Fruit fly (Drosophila melanogaster) whole organism, embryonic: Measurements from ENCODE around the gene Pp1-87B.
"Not testable (repeated sequence)": the region's sequence is repeated elsewhere in the genome, so short reads cannot be mapped to it uniquely, and the experiment has no call there.

Experiments used
- CG12104 ChIP-seq: fragments of 200-800 bp; sonication (Bioruptor generic); optimal IDR thresholded peaks from 3 replicates; lab custom pipeline; 2016; ENCODE audit warnings: missing biosample characterization, missing genetic modification characterization
- CG12769 ChIP-seq: fragments of 200-800 bp; sonication (Bioruptor generic); optimal IDR thresholded peaks from 2 replicates; lab custom pipeline; 2019; ENCODE audit warnings: missing biosample characterization, mild to moderate bottlenecking, missing genetic modification characterization, moderate library complexity
- CG30020 ChIP-seq: fragments of 200-800 bp; optimal IDR thresholded peaks from 2 replicates; lab custom pipeline; 2019; ENCODE audit warnings: missing biosample characterization, mild to moderate bottlenecking, missing genetic modification characterization, moderate library complexity
- CG34376 ChIP-seq: fragments of 200-800 bp; sonication (Bioruptor generic); optimal IDR thresholded peaks from 2 replicates; lab custom pipeline; 2018; ENCODE audit warnings: missing biosample characterization, mild to moderate bottlenecking, missing genetic modification characterization
- CG4360 ChIP-seq: fragments of 200-800 bp; sonication (Bioruptor generic); IDR thresholded peaks from 2 replicates; pipeline ENCODE4 v1.3.6; 2022; ENCODE audit warnings: missing biosample characterization, missing genetic modification characterization
- CG43689 ChIP-seq: fragments of 200-800 bp; sonication (Bioruptor generic); IDR thresholded peaks from 2 replicates; pipeline ENCODE4 v1.3.6; 2022; ENCODE audit warnings: missing biosample characterization, missing genetic modification characterization
- CG8359 ChIP-seq: fragments of 200-800 bp; sonication (Bioruptor generic); optimal IDR thresholded peaks from 2 replicates; lab custom pipeline; 2017; ENCODE audit warnings: missing biosample characterization, mild to moderate bottlenecking, missing genetic modification characterization, borderline replicate concordance
- CG9215 ChIP-seq: fragments of 200-800 bp; sonication (Bioruptor generic); IDR thresholded peaks from 2 replicates; pipeline ENCODE4 v1.3.6; 2022; ENCODE audit warnings: missing biosample characterization, missing genetic modification characterization
- CG9797 ChIP-seq: fragments of 200-800 bp; sonication (Bioruptor generic); optimal IDR thresholded peaks from 3 replicates; lab custom pipeline; 2018; ENCODE audit warnings: missing biosample characterization, mild to moderate bottlenecking, missing genetic modification characterization
- Dbx ChIP-seq: fragments of 200-800 bp; sonication (Bioruptor generic); IDR thresholded peaks from 3 replicates; pipeline ENCODE4 v1.3.6; 2022; ENCODE audit warnings: missing biosample characterization, missing genetic modification characterization
- Dref ChIP-seq: fragments of 200-800 bp; sonication (Bioruptor generic); IDR thresholded peaks from 2 replicates; pipeline ENCODE4 v1.3.6; 2022; ENCODE audit warnings: missing biosample characterization, missing genetic modification characterization
- Gsc ChIP-seq: fragments of 200-800 bp; sonication (Bioruptor generic); IDR thresholded peaks from 2 replicates; pipeline ENCODE4 v1.3.6; 2022; ENCODE audit warnings: missing biosample characterization, missing genetic modification characterization
- HLH4C ChIP-seq: fragments of 200-800 bp; sonication (Bioruptor generic); IDR thresholded peaks from 3 replicates; pipeline ENCODE4 v1.3.6; 2022; ENCODE audit warnings: missing biosample characterization, missing genetic modification characterization; ENCODE audit not compliant: partially characterized antibody
- Hmr ChIP-seq: fragments of 200-800 bp; sonication (Bioruptor generic); optimal IDR thresholded peaks from 3 replicates; lab custom pipeline; 2017; ENCODE audit warnings: mild to moderate bottlenecking, missing biosample characterization, missing genetic modification reagents, missing genetic modification characterization
- Hr51 ChIP-seq, 2 experiments: fragments of 200-800 bp; sonication (Bioruptor generic); optimal IDR thresholded peaks; 2 replicates in 1 of 2; 3 replicates in 1 of 2; lab custom pipeline; 2016 to 2018; ENCODE audit warnings: missing biosample characterization in 2 of 2, missing genetic modification characterization in 2 of 2, mild to moderate bottlenecking in 1 of 2, moderate library complexity in 1 of 2
- Lpt ChIP-seq: fragments of >200 bp; optimal IDR thresholded peaks from 2 replicates; lab custom pipeline; 2018; ENCODE audit warnings: missing biosample characterization, missing genetic modification characterization
- NFAT ChIP-seq: fragments of 200-800 bp; sonication (Bioruptor generic); IDR thresholded peaks from 2 replicates; pipeline ENCODE4 v1.3.6; 2022; ENCODE audit warnings: missing biosample characterization, missing genetic modification characterization
- Pdp1 ChIP-seq, 2 experiments: fragments of 200-800 bp; sonication (Bioruptor generic); optimal IDR thresholded peaks; 3 replicates each; lab custom pipeline; 2016; ENCODE audit warnings: missing biosample characterization in 2 of 2, missing genetic modification characterization in 2 of 2, mild to moderate bottlenecking in 1 of 2, moderate library complexity in 1 of 2
- Trl ChIP-seq, 3 experiments: fragments of >200 bp in 2 of 3; fragments of 200-800 bp in 1 of 3; sonication (Bioruptor generic) in 1 of 3; optimal IDR thresholded peaks; 2 replicates in 1 of 3; 3 replicates in 2 of 3; lab custom pipeline; 2016 to 2017; ENCODE audit warnings: missing biosample characterization in 1 of 3, missing genetic modification characterization in 1 of 3
- Usf ChIP-seq: fragments of 200-800 bp; sonication (Bioruptor generic); optimal IDR thresholded peaks from 2 replicates; lab custom pipeline; 2017; ENCODE audit warnings: missing genotype, missing biosample characterization, missing genetic modification characterization
- ac ChIP-seq: fragments of 200-800 bp; sonication (Bioruptor generic); optimal IDR thresholded peaks from 3 replicates; lab custom pipeline; 2017; ENCODE audit warnings: missing biosample characterization, mild to moderate bottlenecking, missing genetic modification characterization
- bab2 ChIP-seq: fragments of 200-800 bp; sonication (Bioruptor generic); optimal IDR thresholded peaks from 2 replicates; lab custom pipeline; 2016; ENCODE audit warnings: missing biosample characterization, missing genetic modification characterization
- ci ChIP-seq: fragments of 200-800 bp; sonication (Bioruptor generic); IDR thresholded peaks from 3 replicates; pipeline ENCODE4 v1.3.6; 2022; ENCODE audit warnings: missing biosample characterization, missing genetic modification characterization
- croc ChIP-seq: fragments of 200-800 bp; sonication (Bioruptor generic); conservative IDR thresholded peaks from 3 replicates; pipeline ENCODE4 v1.3.6; 2022; ENCODE audit warnings: missing biosample characterization, missing genetic modification characterization
- dm ChIP-seq: fragments of 200-800 bp; sonication (Bioruptor generic); optimal IDR thresholded peaks from 3 replicates; lab custom pipeline; 2016; ENCODE audit warnings: missing biosample characterization, missing genetic modification characterization
- dpn ChIP-seq, 2 experiments: fragments of 200-800 bp; sonication (Bioruptor generic); optimal IDR thresholded peaks; 3 replicates each; lab custom pipeline; 2016; ENCODE audit warnings: missing biosample characterization in 2 of 2, missing genetic modification characterization in 2 of 2
- fd3F ChIP-seq: fragments of 200-800 bp; sonication (Bioruptor generic); optimal IDR thresholded peaks from 2 replicates; lab custom pipeline; 2018; ENCODE audit warnings: missing biosample characterization, mild to moderate bottlenecking, missing genetic modification characterization, moderate library complexity
- hbn ChIP-seq: fragments of 200-800 bp; sonication (Bioruptor generic); IDR thresholded peaks from 2 replicates; pipeline ENCODE4 v1.3.6; 2022; ENCODE audit warnings: missing biosample characterization, missing genetic modification characterization; ENCODE audit not compliant: partially characterized antibody
- insv ChIP-seq, 2 experiments: fragments of 200-800 bp; sonication (Bioruptor generic); optimal IDR thresholded peaks; 3 replicates each; lab custom pipeline; 2016 to 2018; ENCODE audit warnings: missing biosample characterization in 2 of 2, missing genetic modification characterization in 2 of 2
- jumu ChIP-seq: fragments of 200-800 bp; sonication (Bioruptor generic); optimal IDR thresholded peaks from 3 replicates; lab custom pipeline; 2016; ENCODE audit warnings: missing biosample characterization, missing genetic modification characterization
- kah ChIP-seq: fragments of 200-800 bp; sonication (Bioruptor generic); optimal IDR thresholded peaks from 2 replicates; lab custom pipeline; 2018; ENCODE audit warnings: missing biosample characterization, mild to moderate bottlenecking, missing genetic modification characterization
- onecut ChIP-seq: fragments of 200-800 bp; sonication (Bioruptor generic); IDR thresholded peaks from 2 replicates; pipeline ENCODE4 v1.3.6; 2022; ENCODE audit warnings: missing biosample characterization, missing genetic modification characterization
- pzg ChIP-seq: fragments of 200-800 bp; sonication (Bioruptor generic); optimal IDR thresholded peaks from 3 replicates; lab custom pipeline; 2018; ENCODE audit warnings: missing biosample characterization, mild to moderate bottlenecking, missing genetic modification characterization, moderate library complexity
- seq ChIP-seq: fragments of 200-800 bp; sonication (Bioruptor generic); IDR thresholded peaks from 2 replicates; pipeline ENCODE4 v1.3.6; 2022; ENCODE audit warnings: missing biosample characterization, missing genetic modification characterization
- slp2 ChIP-seq: fragments of 200-800 bp; sonication (Bioruptor generic); optimal IDR thresholded peaks from 2 replicates; lab custom pipeline; 2016; ENCODE audit warnings: missing biosample characterization, missing genetic modification characterization
- wdn ChIP-seq: fragments of 200-800 bp; sonication (Bioruptor generic); IDR thresholded peaks from 2 replicates; pipeline ENCODE4 v1.3.6; 2022; ENCODE audit warnings: missing biosample characterization, missing genetic modification characterization

The Pp1-87B gene

dm6 chr3R:12425510-12426309, at the start of gene Pp1-87B (continued):
- TF ChIP-seq jumu (GFP tag; lab: Kevin White, UChicago) (peak; percentile 76), croc (GFP tag; lab: Robert Waterston, UW) (no peak), CG8359 (GFP tag; lab: Kevin White, UChicago) (no peak), seq (GFP tag; lab: Robert Waterston, UW) (no peak), CG34376 (GFP tag; lab: Kevin White, UChicago) (peak; percentile 9), CG12104 (GFP tag; lab: Kevin White, UChicago) (peak; percentile 36), HLH4C (GFP tag; lab: Robert Waterston, UW) (peak; percentile 66; the same call in 2 of the 3 replicates), Dbx (no peak), slp2 (GFP tag; lab: Kevin White, UChicago) (no peak), CG9797 (GFP tag; lab: Kevin White, UChicago) (peak; percentile 49), CG43689 (GFP tag; lab: Robert Waterston, UW) (no peak), Hmr (GFP tag; lab: Kevin White, UChicago) (peak; percentile 32), CG12769 (no peak), Gsc (GFP tag; lab: Robert Waterston, UW) (no peak), Pdp1 (GFP tag; optimal IDR thresholded peaks at IDR 0.05; lab: Kevin White, UChicago) (peak in 1 of 2 experiments; percentile 73), bab2 (no peak), Lpt (GFP tag; lab: Kevin White, UChicago) (no peak), dm (GFP tag; lab: Kevin White, UChicago) (peak; percentile 89), kah (GFP tag; lab: Kevin White, UChicago) (no peak), dpn (GFP tag; optimal IDR thresholded peaks at IDR 0.05; lab: Kevin White, UChicago) (peak in 1 of 2 experiments; percentile 11), hbn (0 out of 2 replicates have a peak, but pooled peaks have one; percentile 28), CG9215 (GFP tag; lab: Robert Waterston, UW) (0 out of 2 replicates have a peak, but pooled peaks have one; percentile 13), Usf (GFP tag; lab: Kevin White, UChicago) (peak; percentile 29), pzg (peak; percentile 77), ci (0 out of 3 replicates have a peak, but pooled peaks have one; percentile 5), Dref (GFP tag; lab: Robert Waterston, UW) (peak; percentile 66), wdn (no peak), CG30020 (tag; lab: Kevin White, UChicago) (peak; percentile 45), ac (GFP tag; lab: Kevin White, UChicago) (no peak), insv (GFP tag; optimal IDR thresholded peaks at IDR 0.05; lab: Kevin White, UChicago) (peak; percentile 88 to 99), Hr51 (GFP tag; optimal IDR thresholded peaks at IDR 0.05; lab: Kevin White, UChicago) (no peak), NFAT (GFP tag; lab: Robert Waterston, UW) (no peak), fd3F (GFP tag; lab: Kevin White, UChicago) (no peak), CG4360 (GFP tag; lab: Robert Waterston, UW) (no peak)

- TF ChIP-seq onecut (GFP tag; lab: Robert Waterston, UW) (peak; percentile 66), Trl (optimal IDR thresholded peaks at IDR 0.05; lab: Kevin White, UChicago) (peak in 1 of 2 experiments; percentile 70)
- TF ChIP-seq Trl (GFP tag; optimal IDR thresholded peaks at IDR 0.05; lab: Kevin White, UChicago): not testable (repeated sequence)
Measured at dm6 chr3R:12467675-12468074, 42.0 kb upstream of the Pp1-87B start, which contains the start of gene Hsp70Ba. Hsp70Ba (minus strand) TSS chr3R:12467776.
